Worm (Caenorhabditis elegans) whole organism, L4 larva: ENCODE measurements around the gene F18E9.1.
A peak's percentile ranks its signal among the peaks of the same experiment; 100 is the strongest.

ENCODE experiments used
- F37D6.2 ChIP-seq: sonication (generic microtip); optimal IDR thresholded peaks from 2 replicates; lab custom pipeline; 2016; ENCODE audit warnings: mild to moderate bottlenecking, missing genetic modification characterization, missing compliant biosample characterization
- F44E2.7 ChIP-seq: fragments of 200-800 bp; sonication (Bioruptor generic); IDR thresholded peaks from 2 replicates; pipeline ENCODE4 v2.1.2; 2022; ENCODE audit warnings: missing genetic modification characterization, missing compliant biosample characterization
- F49E8.2 ChIP-seq: sonication (generic microtip); optimal IDR thresholded peaks from 2 replicates; lab custom pipeline; 2016; ENCODE audit warnings: missing compliant biosample characterization, mild to moderate bottlenecking, missing genetic modification characterization, borderline replicate concordance
- Y105C5A.15 ChIP-seq: fragments of 200-800 bp; sonication (Bioruptor generic); IDR thresholded peaks from 2 replicates; pipeline ENCODE4 v1.3.6; 2022; ENCODE audit warnings: missing genetic modification characterization, missing compliant biosample characterization
- Y5F2A.4 ChIP-seq: fragments of 200-800 bp; sonication (Bioruptor generic); optimal IDR thresholded peaks from 2 replicates; lab custom pipeline; 2018; ENCODE audit warnings: mild to moderate bottlenecking, missing genetic modification characterization, missing compliant biosample characterization
- Y75B8A.6 ChIP-seq: fragments of 200-800 bp; sonication (Bioruptor generic); IDR thresholded peaks from 2 replicates; pipeline ENCODE4 v1.3.6; 2022; ENCODE audit warnings: missing genetic modification reagents, missing genetic modification characterization, missing compliant biosample characterization
- ZK337.2 ChIP-seq: fragments of 200-800 bp; sonication (Bioruptor generic); IDR thresholded peaks from 2 replicates; pipeline ENCODE4 v1.3.6; 2022; ENCODE audit warnings: missing genetic modification reagents, missing genetic modification characterization, missing compliant biosample characterization
- ZK546.5 ChIP-seq, 2 experiments: sonication (generic microtip); optimal IDR thresholded peaks; 2 replicates each; lab custom pipeline; 2017; ENCODE audit warnings: missing biosample characterization in 2 of 2, missing genetic modification characterization in 2 of 2
- aha-1 ChIP-seq: fragments of 150-350 bp; peaks from one replicate; lab custom pipeline; 2014; ENCODE audit warnings: missing biosample characterization, missing genetic modification characterization
- ceh-20 ChIP-seq: fragments of 200-800 bp; sonication (Bioruptor generic); IDR thresholded peaks from 2 replicates; pipeline ENCODE4 v1.3.6; 2022; ENCODE audit warnings: missing genetic modification reagents, missing genetic modification characterization, missing compliant biosample characterization
- ceh-28 ChIP-seq: fragments of 150-350 bp; optimal IDR thresholded peaks from 2 replicates; lab custom pipeline; 2014; ENCODE audit warnings: missing biosample characterization, missing genetic modification reagents, missing genetic modification characterization
- ceh-62 ChIP-seq: sonication (generic microtip); optimal IDR thresholded peaks from 2 replicates; lab custom pipeline; 2017; ENCODE audit warnings: missing biosample characterization, missing genetic modification characterization
- ces-1 ChIP-seq: fragments of 150-350 bp; sonication (generic microtip); optimal IDR thresholded peaks from 4 replicates; lab custom pipeline; 2014; ENCODE audit warnings: missing biosample characterization, missing genetic modification reagents, missing genetic modification characterization
- cey-2 ChIP-seq: sonication (generic microtip); optimal IDR thresholded peaks from 3 replicates; lab custom pipeline; 2017; ENCODE audit warnings: missing genetic modification characterization, mild to moderate bottlenecking, missing compliant biosample characterization, antibody characterized with exemption, borderline replicate concordance; ENCODE audit not compliant: insufficient read depth
- ctbp-1 ChIP-seq: fragments of 200-800 bp; sonication (Bioruptor generic); IDR thresholded peaks from 2 replicates; pipeline ENCODE4 v1.3.6; 2022; ENCODE audit warnings: missing genetic modification reagents, missing genetic modification characterization, missing compliant biosample characterization
- daf-16 ChIP-seq, 3 experiments: sonication (generic microtip); optimal IDR thresholded peaks; 2 replicates each; lab custom pipeline; 2016 to 2017; ENCODE audit warnings: missing genetic modification characterization in 3 of 3, missing genetic modification reagents in 3 of 3, mild to moderate bottlenecking in 2 of 3, missing compliant biosample characterization in 2 of 3, missing biosample characterization in 1 of 3, moderate library complexity in 1 of 3
- daf-8 ChIP-seq: fragments of 200-800 bp; sonication (Bioruptor generic); IDR thresholded peaks from 2 replicates; pipeline ENCODE4 v1.3.6; 2022; ENCODE audit warnings: missing genetic modification characterization, missing compliant biosample characterization
- dmd-6 ChIP-seq: fragments of 200-800 bp; sonication (Bioruptor generic); IDR thresholded peaks from 2 replicates; pipeline ENCODE4 v1.3.6; 2022; ENCODE audit warnings: missing genetic modification reagents, missing genetic modification characterization, missing compliant biosample characterization
- dve-1 ChIP-seq: sonication (generic microtip); optimal IDR thresholded peaks from 2 replicates; lab custom pipeline; 2017; ENCODE audit warnings: antibody characterized with exemption, mild to moderate bottlenecking, missing genetic modification characterization, missing compliant biosample characterization; ENCODE audit not compliant: insufficient read depth
- egl-27 ChIP-seq: sonication (generic microtip); optimal IDR thresholded peaks from 3 replicates; lab custom pipeline; 2017; ENCODE audit warnings: missing biosample characterization, missing genetic modification reagents, missing genetic modification characterization
- egl-43 ChIP-seq: fragments of 200-800 bp; sonication (Bioruptor generic); IDR thresholded peaks from 2 replicates; pipeline ENCODE4 v1.3.6; 2022; ENCODE audit warnings: missing genetic modification reagents, missing genetic modification characterization, missing compliant biosample characterization
- gei-8 ChIP-seq: fragments of 200-800 bp; sonication (Bioruptor generic); optimal IDR thresholded peaks from 2 replicates; lab custom pipeline; 2018; ENCODE audit warnings: mild to moderate bottlenecking, missing genetic modification characterization, missing compliant biosample characterization
- hif-1 ChIP-seq, 2 experiments: sonication (generic microtip); optimal IDR thresholded peaks; 2 replicates each; lab custom pipeline; 2016 to 2017; ENCODE audit warnings: missing compliant biosample characterization in 2 of 2, missing genetic modification characterization in 2 of 2, missing genetic modification reagents in 2 of 2, missing genotype in 2 of 2, mild to moderate bottlenecking in 1 of 2
- lin-13 ChIP-seq: fragments of 150-350 bp; optimal IDR thresholded peaks from 2 replicates; lab custom pipeline; 2014; ENCODE audit warnings: missing biosample characterization, missing genetic modification reagents, missing genetic modification characterization
- lin-29 ChIP-seq: fragments of 200-800 bp; sonication (Bioruptor generic); IDR thresholded peaks from 2 replicates; pipeline ENCODE4 v1.3.6; 2022; ENCODE audit warnings: missing genetic modification reagents, missing genetic modification characterization, missing compliant biosample characterization
- lin-38 ChIP-seq: fragments of 200-800 bp; sonication (Bioruptor generic); IDR thresholded peaks from 2 replicates; pipeline ENCODE4 v1.3.6; 2022; ENCODE audit warnings: missing genetic modification reagents, missing genetic modification characterization, missing compliant biosample characterization
- lsy-2 ChIP-seq, 2 experiments: fragments of 150-350 bp in 1 of 2; sonication (generic microtip) in 1 of 2; optimal IDR thresholded peaks; 2 replicates each; lab custom pipeline; 2014 to 2017; ENCODE audit warnings: missing biosample characterization in 2 of 2, missing genetic modification characterization in 2 of 2
- madf-9 ChIP-seq: fragments of 200-800 bp; sonication (Bioruptor generic); conservative IDR thresholded peaks from 2 replicates; pipeline ENCODE4 v1.3.6; 2022; ENCODE audit warnings: missing genetic modification reagents, missing genetic modification characterization, missing compliant biosample characterization
- mdt-29 ChIP-seq: fragments of 200-800 bp; sonication (Bioruptor generic); IDR thresholded peaks from 2 replicates; pipeline ENCODE4 v1.3.6; 2022; ENCODE audit warnings: missing genetic modification reagents, missing genetic modification characterization, missing compliant biosample characterization
- mes-2 ChIP-seq: sonication (generic microtip); optimal IDR thresholded peaks from 2 replicates; lab custom pipeline; 2016; ENCODE audit warnings: missing genotype, mild to moderate bottlenecking, missing genetic modification characterization, missing compliant biosample characterization; ENCODE audit not compliant: poor library complexity, severe bottlenecking
- nhr-102 ChIP-seq: sonication (generic microtip); optimal IDR thresholded peaks from 2 replicates; lab custom pipeline; 2016; ENCODE audit warnings: mild to moderate bottlenecking, missing genetic modification characterization, moderate library complexity, missing compliant biosample characterization
- nhr-41 ChIP-seq: fragments of 200-800 bp; sonication (Bioruptor generic); IDR thresholded peaks from 2 replicates; pipeline ENCODE4 v1.3.6; 2022; ENCODE audit warnings: missing genetic modification reagents, missing genetic modification characterization, missing compliant biosample characterization
- nhr-42 ChIP-seq: fragments of 200-800 bp; sonication (Bioruptor generic); IDR thresholded peaks from 2 replicates; pipeline ENCODE4 v1.3.6; 2022; ENCODE audit warnings: missing genetic modification characterization, missing compliant biosample characterization
- nhr-76 ChIP-seq: fragments of 150-350 bp; optimal IDR thresholded peaks from 2 replicates; lab custom pipeline; 2014; ENCODE audit warnings: missing biosample characterization, missing genetic modification characterization
- pha-4 ChIP-seq, 2 experiments: fragments of 150-350 bp in 1 of 2; fragments of 200-800 bp in 1 of 2; sonication (Bioruptor generic) in 1 of 2; IDR thresholded peaks in 1 of 2; optimal IDR thresholded peaks in 1 of 2; 2 replicates each; pipeline versions ENCODE4 v1.3.6 to Lab custom; 2014 to 2022; ENCODE audit warnings: missing genetic modification characterization in 2 of 2, missing genetic modification reagents in 2 of 2, missing biosample characterization in 1 of 2, missing compliant biosample characterization in 1 of 2
- pqm-1 ChIP-seq: sonication (generic microtip); optimal IDR thresholded peaks from 2 replicates; lab custom pipeline; 2017; ENCODE audit warnings: missing biosample characterization, missing genetic modification characterization
- saeg-2 ChIP-seq: fragments of 200-800 bp; sonication (Bioruptor generic); IDR thresholded peaks from 2 replicates; pipeline ENCODE4 v1.3.6; 2022; ENCODE audit warnings: missing genetic modification reagents, missing genetic modification characterization, missing compliant biosample characterization
- set-16 ChIP-seq: fragments of 200-800 bp; sonication (Bioruptor generic); IDR thresholded peaks from 2 replicates; pipeline ENCODE4 v1.3.6; 2022; ENCODE audit warnings: missing genetic modification reagents, missing genetic modification characterization, missing compliant biosample characterization
- snpc-4 ChIP-seq: fragments of 150-350 bp; optimal IDR thresholded peaks from 2 replicates; lab custom pipeline; 2014; ENCODE audit warnings: missing biosample characterization, missing genetic modification characterization
- spr-3 ChIP-seq: fragments of 200-800 bp; sonication (Bioruptor generic); optimal IDR thresholded peaks from 2 replicates; lab custom pipeline; 2018; ENCODE audit warnings: mild to moderate bottlenecking, missing genetic modification characterization, missing compliant biosample characterization
- unc-39 ChIP-seq: sonication (generic microtip); optimal IDR thresholded peaks from 2 replicates; lab custom pipeline; 2017; ENCODE audit warnings: missing biosample characterization, missing genetic modification characterization
- unc-62 ChIP-seq, 3 experiments: fragments of 150-350 bp in 1 of 3; sonication (generic microtip); optimal IDR thresholded peaks in 2 of 3; peaks in 1 of 3; 1 replicate in 1 of 3; 2 replicates in 2 of 3; lab custom pipeline; 2014 to 2017; ENCODE audit warnings: missing biosample characterization in 3 of 3, missing genetic modification characterization in 3 of 3, missing genetic modification reagents in 3 of 3, missing genotype in 1 of 3
- vab-7 ChIP-seq: fragments of 200-800 bp; sonication (Bioruptor generic); IDR thresholded peaks from 2 replicates; pipeline ENCODE4 v1.3.6; 2022; ENCODE audit warnings: missing genetic modification reagents, missing genetic modification characterization, missing compliant biosample characterization
- zfp-2 ChIP-seq: sonication (generic microtip); optimal IDR thresholded peaks from 2 replicates; lab custom pipeline; 2016; ENCODE audit warnings: mild to moderate bottlenecking, missing genetic modification characterization, missing compliant biosample characterization
- zfp-3 ChIP-seq: fragments of 200-800 bp; sonication (Bioruptor generic); conservative IDR thresholded peaks from 2 replicates; pipeline ENCODE4 v1.3.6; 2022; ENCODE audit warnings: missing genetic modification reagents, missing genetic modification characterization, missing compliant biosample characterization
- zip-11 ChIP-seq: fragments of 200-800 bp; sonication (Bioruptor generic); IDR thresholded peaks from 2 replicates; pipeline ENCODE4 v1.3.6; 2022; ENCODE audit warnings: missing genetic modification characterization, missing compliant biosample characterization
- ztf-7 ChIP-seq: fragments of 150-350 bp; optimal IDR thresholded peaks from 2 replicates; lab custom pipeline; 2014; ENCODE audit warnings: missing biosample characterization, missing genetic modification characterization

The F18E9.1 gene

ce11 chrX:8646287-8646686 lies 45.0 kb downstream of the F18E9.1 start:
- TF ChIP-seq nhr-41 (GFP tag; lab: Robert Waterston, UW) (peak; percentile 51; the same call in 1 of the 2 replicates), hif-1 (tag; optimal IDR thresholded peaks at IDR 0.05; lab: Kevin White, UChicago) (peak in 1 of 2 experiments; percentile 30), cey-2 (tag; lab: Kevin White, UChicago) (no peak), Y105C5A.15 (GFP tag; lab: Robert Waterston, UW) (peak; percentile 90), lin-29 (GFP tag; lab: Robert Waterston, UW) (0 out of 2 replicates have a peak, but pooled peaks have one; percentile 24), unc-39 (tag; lab: Kevin White, UChicago) (no peak), lin-38 (peak; percentile 78), lin-13 (GFP tag; lab: Kevin White, UChicago) (peak; percentile 39), madf-9 (peak; percentile 77), set-16 (GFP tag; lab: Robert Waterston, UW) (0 out of 2 replicates have a peak, but pooled peaks have one; percentile 12), F44E2.7 (GFP tag; lab: Robert Waterston, UW) (peak; percentile 90), aha-1 (tag; lab: Kevin White, UChicago) (peak; percentile 87), mes-2 (tag; lab: Kevin White, UChicago) (peak; percentile 72), ceh-28 (no peak), nhr-42 (GFP tag; lab: Robert Waterston, UW) (peak; percentile 74; the same call in 1 of the 2 replicates), snpc-4 (tag; lab: Kevin White, UChicago) (no peak), F49E8.2 (tag; lab: Kevin White, UChicago) (peak; percentile 50), vab-7 (GFP tag; lab: Robert Waterston, UW) (peak; percentile 89), Y75B8A.6 (GFP tag; lab: Robert Waterston, UW) (peak; percentile 59; the same call in 1 of the 2 replicates), nhr-76 (tag; lab: Kevin White, UChicago) (no peak), ZK546.5 (tag; optimal IDR thresholded peaks at IDR 0.05; lab: Kevin White, UChicago) (no peak), ZK337.2 (GFP tag; lab: Robert Waterston, UW) (peak; percentile 71; the same call in 1 of the 2 replicates), egl-43 (GFP tag; lab: Robert Waterston, UW) (peak; percentile 96), egl-27 (tag; lab: Kevin White, UChicago) (no peak), ceh-62 (tag; lab: Kevin White, UChicago) (no peak), ceh-20 (GFP tag; lab: Robert Waterston, UW) (peak; percentile 62; the same call in 1 of the 2 replicates), zip-11 (GFP tag; lab: Robert Waterston, UW) (0 out of 2 replicates have a peak, but pooled peaks have one; percentile 62), Y5F2A.4 (GFP tag; lab: Kevin White, UChicago) (no peak), pha-4 (GFP tag; IDR thresholded peaks at IDR 0.05; lab: Robert Waterston, UW) (peak; percentile 88), pha-4 (tag; optimal IDR thresholded peaks at IDR 0.05; lab: Kevin White, UChicago) (no peak), zfp-2 (no peak), nhr-102 (tag; lab: Kevin White, UChicago) (peak; percentile 53), lsy-2 (tag; optimal IDR thresholded peaks at IDR 0.05; lab: Kevin White, UChicago) (peak in 1 of 2 experiments; percentile 61), unc-62 (GFP tag; optimal IDR thresholded peaks at IDR 0.05 in 1 of 2; lab: Kevin White, UChicago) (peak in 1 of 2 experiments; percentile 97), unc-62 (tag; optimal IDR thresholded peaks at IDR 0.05; lab: Kevin White, UChicago) (no peak), ces-1 (GFP tag; lab: Kevin White, UChicago) (no peak), dve-1 (tag; lab: Kevin White, UChicago) (peak; percentile 56), zfp-3 (GFP tag; lab: Robert Waterston, UW) (peak; percentile 41; the same call in 1 of the 2 replicates), saeg-2 (GFP tag; lab: Robert Waterston, UW) (peak; percentile 57; the same call in 1 of the 2 replicates), daf-16 (GFP tag; optimal IDR thresholded peaks at IDR 0.05; lab: Kevin White, UChicago) (peak; percentile 33 to 87), daf-16 (tag; optimal IDR thresholded peaks at IDR 0.05; lab: Kevin White, UChicago) (peak; percentile 76), gei-8 (GFP tag; lab: Kevin White, UChicago) (peak; percentile 78), mdt-29 (GFP tag; lab: Robert Waterston, UW) (no peak), ctbp-1 (GFP tag; lab: Robert Waterston, UW) (peak; percentile 87), F37D6.2 (tag; lab: Kevin White, UChicago) (peak; percentile 27), daf-8 (GFP tag; lab: Robert Waterston, UW) (0 out of 2 replicates have a peak, but pooled peaks have one; percentile 67), pqm-1 (tag; lab: Kevin White, UChicago) (no peak), ztf-7 (tag; lab: Kevin White, UChicago) (peak; percentile 71), dmd-6 (GFP tag; lab: Robert Waterston, UW) (peak; percentile 52), spr-3 (GFP tag; lab: Kevin White, UChicago) (peak; percentile 53)
